Worm (Caenorhabditis elegans) whole organism, L4 larva: ENCODE measurements around the gene skpo-3.

Experiments used
- F26F4.8 ChIP-seq: fragments of 200-800 bp; sonication (Bioruptor generic); conservative IDR thresholded peaks from 2 replicates; pipeline ENCODE4 v1.3.6; 2022; ENCODE audit warnings: missing genetic modification characterization, missing compliant biosample characterization
- T20F7.1 ChIP-seq: fragments of 200-800 bp; sonication (Bioruptor generic); optimal IDR thresholded peaks from 2 replicates; lab custom pipeline; 2018; ENCODE audit warnings: mild to moderate bottlenecking, missing genetic modification characterization, missing compliant biosample characterization
- Y105C5A.15 ChIP-seq: fragments of 200-800 bp; sonication (Bioruptor generic); IDR thresholded peaks from 2 replicates; pipeline ENCODE4 v1.3.6; 2022; ENCODE audit warnings: missing genetic modification characterization, missing compliant biosample characterization
- Y48G9A.11 ChIP-seq: fragments of 200-800 bp; sonication (Bioruptor generic); IDR thresholded peaks from 2 replicates; pipeline ENCODE4 v1.3.6; 2022; ENCODE audit warnings: missing genetic modification reagents, missing genetic modification characterization, missing compliant biosample characterization
- ZK337.2 ChIP-seq: fragments of 200-800 bp; sonication (Bioruptor generic); IDR thresholded peaks from 2 replicates; pipeline ENCODE4 v1.3.6; 2022; ENCODE audit warnings: missing genetic modification reagents, missing genetic modification characterization, missing compliant biosample characterization
- ama-1 ChIP-seq: fragments of 150-350 bp; optimal IDR thresholded peaks from 2 replicates; lab custom pipeline; 2014; ENCODE audit warnings: inconsistent platforms, mixed read lengths
- arid-1 ChIP-seq: fragments of 200-800 bp; sonication (Bioruptor generic); conservative IDR thresholded peaks from 2 replicates; pipeline ENCODE4 v1.3.6; 2022; ENCODE audit warnings: missing genetic modification reagents, missing genetic modification characterization, missing compliant biosample characterization
- ceh-28 ChIP-seq: fragments of 150-350 bp; optimal IDR thresholded peaks from 2 replicates; lab custom pipeline; 2014; ENCODE audit warnings: missing biosample characterization, missing genetic modification reagents, missing genetic modification characterization
- ceh-62 ChIP-seq: sonication (generic microtip); optimal IDR thresholded peaks from 2 replicates; lab custom pipeline; 2017; ENCODE audit warnings: missing biosample characterization, missing genetic modification characterization
- ctbp-1 ChIP-seq: fragments of 200-800 bp; sonication (Bioruptor generic); IDR thresholded peaks from 2 replicates; pipeline ENCODE4 v1.3.6; 2022; ENCODE audit warnings: missing genetic modification reagents, missing genetic modification characterization, missing compliant biosample characterization
- daf-12 ChIP-seq: fragments of 150-350 bp; optimal IDR thresholded peaks from 2 replicates; lab custom pipeline; 2014; ENCODE audit warnings: missing biosample characterization, missing genetic modification reagents, missing genetic modification characterization
- daf-16 ChIP-seq, 3 experiments: sonication (generic microtip); optimal IDR thresholded peaks; 2 replicates each; lab custom pipeline; 2016 to 2017; ENCODE audit warnings: missing genetic modification characterization in 3 of 3, missing genetic modification reagents in 3 of 3, mild to moderate bottlenecking in 2 of 3, missing compliant biosample characterization in 2 of 3, missing biosample characterization in 1 of 3, moderate library complexity in 1 of 3
- daf-19 ChIP-seq: fragments of 200-800 bp; sonication (Bioruptor generic); conservative IDR thresholded peaks from 2 replicates; pipeline ENCODE4 v1.3.6; 2022; ENCODE audit warnings: missing genetic modification characterization, missing compliant biosample characterization
- dmd-6 ChIP-seq: fragments of 200-800 bp; sonication (Bioruptor generic); IDR thresholded peaks from 2 replicates; pipeline ENCODE4 v1.3.6; 2022; ENCODE audit warnings: missing genetic modification reagents, missing genetic modification characterization, missing compliant biosample characterization
- dpl-1 ChIP-seq: fragments of 150-350 bp; optimal IDR thresholded peaks from 2 replicates; lab custom pipeline; 2014; ENCODE audit warnings: missing biosample characterization, missing genetic modification reagents, missing genetic modification characterization
- egl-43 ChIP-seq: fragments of 200-800 bp; sonication (Bioruptor generic); IDR thresholded peaks from 2 replicates; pipeline ENCODE4 v1.3.6; 2022; ENCODE audit warnings: missing genetic modification reagents, missing genetic modification characterization, missing compliant biosample characterization
- hlh-11 ChIP-seq: fragments of 200-800 bp; sonication (Bioruptor generic); optimal IDR thresholded peaks from 2 replicates; lab custom pipeline; 2018; ENCODE audit warnings: mild to moderate bottlenecking, missing genetic modification characterization, missing compliant biosample characterization
- hlh-30 ChIP-seq: sonication (generic microtip); optimal IDR thresholded peaks from 2 replicates; lab custom pipeline; 2017; ENCODE audit warnings: antibody characterized with exemption, mild to moderate bottlenecking, missing genetic modification characterization, missing compliant biosample characterization; ENCODE audit not compliant: insufficient read depth
- jun-1 ChIP-seq: fragments of 150-350 bp; optimal IDR thresholded peaks from 2 replicates; lab custom pipeline; 2014; ENCODE audit warnings: missing biosample characterization, missing genetic modification reagents, missing genetic modification characterization
- lin-13 ChIP-seq: fragments of 150-350 bp; optimal IDR thresholded peaks from 2 replicates; lab custom pipeline; 2014; ENCODE audit warnings: missing biosample characterization, missing genetic modification reagents, missing genetic modification characterization
- lin-38 ChIP-seq: fragments of 200-800 bp; sonication (Bioruptor generic); IDR thresholded peaks from 2 replicates; pipeline ENCODE4 v1.3.6; 2022; ENCODE audit warnings: missing genetic modification reagents, missing genetic modification characterization, missing compliant biosample characterization
- lir-3 ChIP-seq: sonication (generic microtip); optimal IDR thresholded peaks from 2 replicates; lab custom pipeline; 2016; ENCODE audit warnings: mild to moderate bottlenecking, missing genetic modification characterization, missing compliant biosample characterization
- lsy-2 ChIP-seq, 2 experiments: fragments of 150-350 bp in 1 of 2; sonication (generic microtip) in 1 of 2; optimal IDR thresholded peaks; 2 replicates each; lab custom pipeline; 2014 to 2017; ENCODE audit warnings: missing biosample characterization in 2 of 2, missing genetic modification characterization in 2 of 2
- madf-5 ChIP-seq, 2 experiments: fragments of 200-800 bp; sonication (Bioruptor generic); IDR thresholded peaks; 2 replicates each; pipeline ENCODE4 v1.3.6; 2022; ENCODE audit warnings: missing compliant biosample characterization in 2 of 2, missing genetic modification characterization in 2 of 2
- mep-1 ChIP-seq: fragments of 150-350 bp; sonication (generic microtip); optimal IDR thresholded peaks from 3 replicates; lab custom pipeline; 2014; ENCODE audit warnings: missing biosample characterization, missing genetic modification characterization
- mxl-2 ChIP-seq: fragments of 200-800 bp; sonication (Bioruptor generic); conservative IDR thresholded peaks from 2 replicates; pipeline ENCODE4 v1.3.6; 2022; ENCODE audit warnings: missing genetic modification reagents, missing genetic modification characterization, missing compliant biosample characterization
- nhr-10 ChIP-seq: fragments of 150-350 bp; optimal IDR thresholded peaks from 2 replicates; lab custom pipeline; 2014; ENCODE audit warnings: missing biosample characterization, missing genetic modification characterization
- nhr-102 ChIP-seq: sonication (generic microtip); optimal IDR thresholded peaks from 2 replicates; lab custom pipeline; 2016; ENCODE audit warnings: mild to moderate bottlenecking, missing genetic modification characterization, moderate library complexity, missing compliant biosample characterization
- nhr-111 ChIP-seq: fragments of 200-800 bp; sonication (Bioruptor generic); optimal IDR thresholded peaks from 2 replicates; lab custom pipeline; 2018; ENCODE audit warnings: mild to moderate bottlenecking, missing genetic modification characterization, missing compliant biosample characterization
- nhr-237 ChIP-seq: sonication (generic microtip); optimal IDR thresholded peaks from 2 replicates; lab custom pipeline; 2017; ENCODE audit warnings: missing biosample characterization, missing genetic modification characterization
- nhr-25 ChIP-seq: sonication (generic microtip); optimal IDR thresholded peaks from 2 replicates; lab custom pipeline; 2017; ENCODE audit warnings: missing genetic modification characterization, mild to moderate bottlenecking, missing compliant biosample characterization, antibody characterized with exemption, moderate library complexity, borderline replicate concordance; ENCODE audit not compliant: insufficient read depth
- nhr-28 ChIP-seq: fragments of 150-350 bp; optimal IDR thresholded peaks from 2 replicates; lab custom pipeline; 2014; ENCODE audit warnings: missing biosample characterization, missing genetic modification characterization
- nhr-41 ChIP-seq: fragments of 200-800 bp; sonication (Bioruptor generic); IDR thresholded peaks from 2 replicates; pipeline ENCODE4 v1.3.6; 2022; ENCODE audit warnings: missing genetic modification reagents, missing genetic modification characterization, missing compliant biosample characterization
- nhr-42 ChIP-seq: fragments of 200-800 bp; sonication (Bioruptor generic); IDR thresholded peaks from 2 replicates; pipeline ENCODE4 v1.3.6; 2022; ENCODE audit warnings: missing genetic modification characterization, missing compliant biosample characterization
- nhr-48 ChIP-seq: sonication (generic microtip); optimal IDR thresholded peaks from 2 replicates; lab custom pipeline; 2016; ENCODE audit warnings: mild to moderate bottlenecking, missing genetic modification characterization, missing compliant biosample characterization
- nhr-6 ChIP-seq: fragments of 150-350 bp; optimal IDR thresholded peaks from 2 replicates; lab custom pipeline; 2014; ENCODE audit warnings: missing biosample characterization, missing genetic modification characterization
- pha-4 ChIP-seq, 2 experiments: fragments of 150-350 bp in 1 of 2; fragments of 200-800 bp in 1 of 2; sonication (Bioruptor generic) in 1 of 2; IDR thresholded peaks in 1 of 2; optimal IDR thresholded peaks in 1 of 2; 2 replicates each; pipeline versions ENCODE4 v1.3.6 to Lab custom; 2014 to 2022; ENCODE audit warnings: missing genetic modification characterization in 2 of 2, missing genetic modification reagents in 2 of 2, missing biosample characterization in 1 of 2, missing compliant biosample characterization in 1 of 2
- saeg-2 ChIP-seq: fragments of 200-800 bp; sonication (Bioruptor generic); IDR thresholded peaks from 2 replicates; pipeline ENCODE4 v1.3.6; 2022; ENCODE audit warnings: missing genetic modification reagents, missing genetic modification characterization, missing compliant biosample characterization
- set-16 ChIP-seq: fragments of 200-800 bp; sonication (Bioruptor generic); IDR thresholded peaks from 2 replicates; pipeline ENCODE4 v1.3.6; 2022; ENCODE audit warnings: missing genetic modification reagents, missing genetic modification characterization, missing compliant biosample characterization
- snpc-1.2 ChIP-seq: fragments of 200-800 bp; sonication (Bioruptor generic); IDR thresholded peaks from 2 replicates; pipeline ENCODE4 v1.3.6; 2022; ENCODE audit warnings: missing genetic modification reagents, missing genetic modification characterization, missing compliant biosample characterization
- spr-1 ChIP-seq: sonication (generic microtip); optimal IDR thresholded peaks from 2 replicates; lab custom pipeline; 2016; ENCODE audit warnings: mild to moderate bottlenecking, missing genetic modification characterization, missing compliant biosample characterization
- unc-39 ChIP-seq: sonication (generic microtip); optimal IDR thresholded peaks from 2 replicates; lab custom pipeline; 2017; ENCODE audit warnings: missing biosample characterization, missing genetic modification characterization
- zfp-2 ChIP-seq: sonication (generic microtip); optimal IDR thresholded peaks from 2 replicates; lab custom pipeline; 2016; ENCODE audit warnings: mild to moderate bottlenecking, missing genetic modification characterization, missing compliant biosample characterization
- zip-11 ChIP-seq: fragments of 200-800 bp; sonication (Bioruptor generic); IDR thresholded peaks from 2 replicates; pipeline ENCODE4 v1.3.6; 2022; ENCODE audit warnings: missing genetic modification characterization, missing compliant biosample characterization

The skpo-3 gene

DNA sequence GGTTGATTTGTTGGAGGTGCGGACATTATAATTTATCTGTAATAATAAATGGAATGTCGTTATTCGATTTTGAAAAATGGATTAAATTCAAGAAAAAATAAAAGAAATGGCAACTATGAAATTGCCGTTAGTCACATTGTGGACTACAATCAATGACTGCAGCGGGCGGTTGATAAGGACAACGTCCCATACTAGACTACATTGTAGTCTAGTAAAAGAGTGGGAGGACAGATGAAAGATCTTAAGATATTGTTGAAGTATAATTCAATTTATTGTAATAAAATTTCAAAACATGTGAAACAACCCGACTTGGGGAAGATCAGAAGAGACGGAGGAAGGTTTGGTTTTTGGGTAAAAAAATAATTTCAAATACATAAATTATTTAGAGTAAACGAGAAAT lies 6.3 kb downstream of the skpo-3 start, which contains the start of the genes prx-13 and ada-2 (continued):
- TF ChIP-seq daf-16 (GFP tag; optimal IDR thresholded peaks at IDR 0.05; lab: Kevin White, UChicago) (no peak), daf-16 (tag; optimal IDR thresholded peaks at IDR 0.05; lab: Kevin White, UChicago) (peak; percentile 37), spr-1 (no peak), ceh-62 (no peak), F26F4.8 (GFP tag; lab: Robert Waterston, UW) (no peak), ZK337.2 (GFP tag; lab: Robert Waterston, UW) (no peak), set-16 (GFP tag; lab: Robert Waterston, UW) (no peak), pha-4 (GFP tag; IDR thresholded peaks at IDR 0.05; lab: Robert Waterston, UW) (no peak), pha-4 (tag; optimal IDR thresholded peaks at IDR 0.05; lab: Kevin White, UChicago) (no peak), hlh-30 (tag; lab: Kevin White, UChicago) (peak; percentile 25), T20F7.1 (GFP tag; lab: Kevin White, UChicago) (peak; percentile 46), nhr-25 (tag; lab: Kevin White, UChicago) (no peak), lin-13 (GFP tag; lab: Kevin White, UChicago) (no peak), snpc-1.2 (GFP tag; lab: Robert Waterston, UW) (no peak), ctbp-1 (no peak), nhr-111 (no peak), jun-1 (tag; lab: Kevin White, UChicago) (no peak), madf-5 (GFP tag; IDR thresholded peaks at IDR 0.05; lab: Robert Waterston, UW) (no peak), unc-39 (tag; lab: Kevin White, UChicago) (no peak), dpl-1 (GFP tag; lab: Kevin White, UChicago) (no peak), nhr-102 (no peak), nhr-10 (tag; lab: Kevin White, UChicago) (no peak)
- TF ChIP-seq, all 104 proteins: peak for 12

- no peak for TF ChIP-seq nhr-28
- peak; percentile 92 for TF ChIP-seq T20F7.1 (GFP tag; lab: Kevin White, UChicago)
- no peak for TF ChIP-seq Y105C5A.15
- TF ChIP-seq nhr-111, result no peak
- peak; percentile 73; the same call in 1 of the 2 replicates for TF ChIP-seq Y48G9A.11 (GFP tag; lab: Robert Waterston, UW)
- no peak for TF ChIP-seq nhr-48
- TF ChIP-seq daf-12, result no peak
- no peak for TF ChIP-seq daf-19
- no peak for TF ChIP-seq madf-5 (GFP tag; IDR thresholded peaks at IDR 0.05; lab: Robert Waterston, UW)
- no peak for TF ChIP-seq mxl-2 (GFP tag; lab: Robert Waterston, UW)
- no peak for TF ChIP-seq daf-16 (GFP tag; optimal IDR thresholded peaks at IDR 0.05; lab: Kevin White, UChicago)
- peak; percentile 11 for TF ChIP-seq daf-16 (tag; optimal IDR thresholded peaks at IDR 0.05; lab: Kevin White, UChicago)
- TF ChIP-seq lsy-2 (tag; optimal IDR thresholded peaks at IDR 0.05; lab: Kevin White, UChicago), result peak in 1 of 2 experiments; percentile 25
Observed at ce11 chrII:7253073-7253472, 7.4 kb downstream of the skpo-3 start, which contains the start of gene lsm-4. lsm-4 (minus strand) TSS chrII:7253163.

DNA sequence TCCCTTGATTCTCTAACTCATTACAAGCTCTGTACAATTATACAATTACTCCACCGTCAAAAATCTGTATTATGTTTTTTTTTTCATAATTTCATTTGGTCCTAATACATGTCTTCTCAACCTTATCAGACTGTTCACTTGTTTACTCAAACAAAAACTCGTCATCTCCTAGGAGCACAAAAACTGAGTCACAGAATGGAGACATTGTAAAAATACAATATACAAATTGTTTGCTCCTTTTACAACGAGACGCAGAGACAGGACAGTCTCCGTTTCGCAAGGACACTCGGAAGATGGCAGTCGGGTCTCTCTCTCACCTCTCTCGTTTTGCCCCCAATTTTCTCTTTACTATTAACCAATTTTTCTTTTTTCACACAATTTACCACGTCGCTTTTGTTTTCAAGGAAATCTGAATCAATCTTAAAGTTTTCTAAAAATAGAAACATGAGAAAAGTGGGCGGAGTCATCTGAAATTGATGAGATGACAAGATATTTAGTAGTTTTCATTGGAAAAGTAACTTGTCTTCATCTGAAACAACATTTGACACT lies 10.0 kb downstream of the skpo-3 start, which contains the start of gene F32A5.8:
Gene F32A5.8 (plus strand): TSS at position 499 of the 549 bp plus-strand sequence.
- no peak for TF ChIP-seq nhr-41 (GFP tag; lab: Robert Waterston, UW)
- no peak for TF ChIP-seq zfp-2 (tag; lab: Kevin White, UChicago)
- no peak for TF ChIP-seq saeg-2 (GFP tag; lab: Robert Waterston, UW)
- TF ChIP-seq egl-43, result no peak
- peak; percentile 72 for TF ChIP-seq dmd-6 (GFP tag; lab: Robert Waterston, UW)
- no peak for TF ChIP-seq lin-38 (GFP tag; lab: Robert Waterston, UW)
- no peak for TF ChIP-seq lir-3 (tag; lab: Kevin White, UChicago)
- no peak for TF ChIP-seq nhr-42
- TF ChIP-seq ceh-28 (tag; lab: Kevin White, UChicago), result no peak
- no peak for TF ChIP-seq daf-12
- TF ChIP-seq ceh-62, result no peak
- no peak for TF ChIP-seq set-16 (GFP tag; lab: Robert Waterston, UW)
- peak; percentile 76 for TF ChIP-seq nhr-6
- TF ChIP-seq Y48G9A.11 (GFP tag; lab: Robert Waterston, UW), result no peak
- no peak for TF ChIP-seq nhr-10 (tag; lab: Kevin White, UChicago)
- TF ChIP-seq mep-1 (tag; lab: Kevin White, UChicago), result peak; percentile 49
- TF ChIP-seq nhr-102, result peak; percentile 51
- no peak for TF ChIP-seq arid-1
- no peak for TF ChIP-seq nhr-237
- TF ChIP-seq hlh-30 (tag; lab: Kevin White, UChicago), result peak; percentile 0
- peak; percentile 71 for TF ChIP-seq hlh-11 (tag; lab: Kevin White, UChicago)
- peak; percentile 84 for TF ChIP-seq nhr-28
- peak; percentile 45 for TF ChIP-seq ama-1 (lab: Kevin White, UChicago)
- TF ChIP-seq T20F7.1 (GFP tag; lab: Kevin White, UChicago), result peak; percentile 64
- no peak for TF ChIP-seq nhr-25 (tag; lab: Kevin White, UChicago)
- no peak for TF ChIP-seq pha-4 (GFP tag; IDR thresholded peaks at IDR 0.05; lab: Robert Waterston, UW)
- TF ChIP-seq pha-4 (tag; optimal IDR thresholded peaks at IDR 0.05; lab: Kevin White, UChicago), result peak; percentile 81
- no peak for TF ChIP-seq zip-11 (GFP tag; lab: Robert Waterston, UW)
